Worm (Caenorhabditis elegans) whole organism, young adult: ENCODE measurements around the gene F32D8.5.

ENCODE experiments used
- B0035.1 ChIP-seq: sonication (generic microtip); optimal IDR thresholded peaks from 2 replicates; lab custom pipeline; 2016; ENCODE audit warnings: missing genetic modification characterization, mild to moderate bottlenecking, missing compliant biosample characterization, missing genotype, missing genetic modification reagents
- B0336.3 ChIP-seq: fragments of 200-800 bp; sonication (Bioruptor generic); IDR thresholded peaks from 2 replicates; pipeline ENCODE4 v1.3.6; 2022; ENCODE audit warnings: missing genetic modification characterization, missing compliant biosample characterization
- C17E4.6 ChIP-seq: fragments of 200-800 bp; sonication (Bioruptor generic); IDR thresholded peaks from 2 replicates; pipeline ENCODE4 v1.3.6; 2022; ENCODE audit warnings: missing genetic modification reagents, missing genetic modification characterization, missing compliant biosample characterization
- F23B12.7 ChIP-seq: sonication (generic microtip); optimal IDR thresholded peaks from 2 replicates; lab custom pipeline; 2017; ENCODE audit warnings: missing genetic modification characterization, mild to moderate bottlenecking, missing compliant biosample characterization, antibody characterized with exemption, moderate library complexity; ENCODE audit not compliant: insufficient read depth
- F37B4.10 ChIP-seq: fragments of 200-800 bp; sonication (Bioruptor generic); IDR thresholded peaks from 2 replicates; pipeline ENCODE4 v1.3.6; 2022; ENCODE audit warnings: missing genetic modification characterization, missing compliant biosample characterization
- F39B2.1 ChIP-seq: fragments of 200-800 bp; sonication (Bioruptor generic); IDR thresholded peaks from 2 replicates; pipeline ENCODE4 v1.3.6; 2022; ENCODE audit warnings: missing genetic modification reagents, missing genetic modification characterization, missing compliant biosample characterization
- T07F8.4 ChIP-seq: sonication (generic microtip); optimal IDR thresholded peaks from 2 replicates; lab custom pipeline; 2016; ENCODE audit warnings: mild to moderate bottlenecking, missing genetic modification characterization, moderate library complexity, missing compliant biosample characterization
- akir-1 ChIP-seq: fragments of 200-800 bp; sonication (Bioruptor generic); optimal IDR thresholded peaks from 2 replicates; lab custom pipeline; 2018; ENCODE audit warnings: mild to moderate bottlenecking, missing genetic modification characterization, moderate library complexity, missing compliant biosample characterization
- bed-2 ChIP-seq: fragments of 200-800 bp; sonication (Bioruptor generic); IDR thresholded peaks from 2 replicates; pipeline ENCODE4 v1.3.6; 2022; ENCODE audit warnings: missing genetic modification reagents, missing genetic modification characterization, missing compliant biosample characterization
- cebp-1 ChIP-seq, 2 experiments: fragments of 200-800 bp in 1 of 2; sonication (Bioruptor generic) in 1 of 2; sonication (generic microtip) in 1 of 2; IDR thresholded peaks in 1 of 2; optimal IDR thresholded peaks in 1 of 2; 2 replicates each; pipeline versions ENCODE4 v1.3.6 to Lab custom; 2017 to 2022; ENCODE audit warnings: missing compliant biosample characterization in 2 of 2, missing genetic modification characterization in 2 of 2, mild to moderate bottlenecking in 1 of 2, missing genetic modification reagents in 1 of 2, moderate library complexity in 1 of 2
- ceh-40 ChIP-seq: fragments of 200-800 bp; sonication (Bioruptor generic); IDR thresholded peaks from 2 replicates; pipeline ENCODE4 v1.3.6; 2022; ENCODE audit warnings: missing genetic modification characterization, missing compliant biosample characterization
- egrh-3 ChIP-seq: fragments of 200-800 bp; sonication (Bioruptor generic); IDR thresholded peaks from 2 replicates; pipeline ENCODE4 v1.3.6; 2022; ENCODE audit warnings: missing genetic modification reagents, missing genetic modification characterization, missing compliant biosample characterization
- ets-4 ChIP-seq: fragments of 200-800 bp; sonication (Bioruptor generic); optimal IDR thresholded peaks from 2 replicates; lab custom pipeline; 2018; ENCODE audit warnings: mild to moderate bottlenecking, missing genetic modification characterization, missing compliant biosample characterization
- hlh-12 ChIP-seq: sonication (generic microtip); optimal IDR thresholded peaks from 2 replicates; lab custom pipeline; 2016; ENCODE audit warnings: missing genetic modification characterization, missing compliant biosample characterization
- lin-26 ChIP-seq: fragments of 200-800 bp; sonication (Bioruptor generic); IDR thresholded peaks from 2 replicates; pipeline ENCODE4 v1.3.6; 2022; ENCODE audit warnings: missing genetic modification reagents, missing genetic modification characterization, missing compliant biosample characterization
- lin-35 ChIP-seq, 3 experiments: fragments of 150-350 bp in 2 of 3; sonication (generic microtip) in 1 of 3; optimal IDR thresholded peaks; 2 replicates each; lab custom pipeline; 2014 to 2018; ENCODE audit warnings: missing biosample characterization in 3 of 3, missing genetic modification characterization in 3 of 3, missing genetic modification reagents in 3 of 3
- lsy-27 ChIP-seq: sonication (generic microtip); optimal IDR thresholded peaks from 2 replicates; lab custom pipeline; 2017; ENCODE audit warnings: missing genetic modification characterization, mild to moderate bottlenecking, missing compliant biosample characterization, antibody characterized with exemption, missing genotype, borderline replicate concordance; ENCODE audit not compliant: insufficient read depth
- madf-3 ChIP-seq: fragments of 200-800 bp; sonication (Bioruptor generic); IDR thresholded peaks from 2 replicates; pipeline ENCODE4 v1.3.6; 2022; ENCODE audit warnings: missing genetic modification reagents, missing genetic modification characterization, missing compliant biosample characterization
- nfya-1 ChIP-seq: sonication (generic microtip); optimal IDR thresholded peaks from 2 replicates; lab custom pipeline; 2017; ENCODE audit warnings: antibody characterized with exemption, missing compliant biosample characterization, missing genetic modification characterization, borderline replicate concordance; ENCODE audit not compliant: insufficient read depth
- nhr-179 ChIP-seq: sonication (generic microtip); optimal IDR thresholded peaks from 2 replicates; lab custom pipeline; 2016; ENCODE audit warnings: mild to moderate bottlenecking, missing genetic modification characterization, missing compliant biosample characterization
- nhr-80 ChIP-seq: sonication (generic microtip); optimal IDR thresholded peaks from 2 replicates; lab custom pipeline; 2016; ENCODE audit warnings: missing genetic modification characterization, missing compliant biosample characterization
- nhr-90 ChIP-seq: sonication (generic microtip); optimal IDR thresholded peaks from 2 replicates; lab custom pipeline; 2016; ENCODE audit warnings: missing genotype, mild to moderate bottlenecking, missing genetic modification characterization, missing compliant biosample characterization
- sea-2 ChIP-seq: fragments of 200-800 bp; sonication (Bioruptor generic); IDR thresholded peaks from 2 replicates; pipeline ENCODE4 v1.3.6; 2022; ENCODE audit warnings: missing genetic modification characterization, missing compliant biosample characterization
- snpc-1.1 ChIP-seq: sonication (generic microtip); optimal IDR thresholded peaks from 2 replicates; lab custom pipeline; 2017; ENCODE audit warnings: missing genetic modification characterization, mild to moderate bottlenecking, missing compliant biosample characterization, antibody characterized with exemption, moderate library complexity, missing genotype, missing genetic modification reagents; ENCODE audit not compliant: insufficient read depth
- snpc-1.3 ChIP-seq: sonication (generic microtip); optimal IDR thresholded peaks from 2 replicates; lab custom pipeline; 2017; ENCODE audit warnings: missing genetic modification characterization, mild to moderate bottlenecking, missing compliant biosample characterization, antibody characterized with exemption, moderate library complexity, missing genotype, missing genetic modification reagents; ENCODE audit not compliant: insufficient read depth
- somi-1 ChIP-seq: fragments of 200-800 bp; sonication (Bioruptor generic); optimal IDR thresholded peaks from 2 replicates; lab custom pipeline; 2018; ENCODE audit warnings: mild to moderate bottlenecking, missing genetic modification characterization, missing compliant biosample characterization
- zfh-2 ChIP-seq: fragments of 200-800 bp; sonication (Bioruptor generic); conservative IDR thresholded peaks from 2 replicates; pipeline ENCODE4 v1.3.6; 2022; ENCODE audit warnings: missing genetic modification reagents, missing genetic modification characterization, missing compliant biosample characterization
- ztf-18 ChIP-seq: sonication (generic microtip); optimal IDR thresholded peaks from 2 replicates; lab custom pipeline; 2016; ENCODE audit warnings: missing genotype, mild to moderate bottlenecking, missing genetic modification characterization, missing compliant biosample characterization
- ztf-6 ChIP-seq: fragments of 200-800 bp; sonication (Bioruptor generic); IDR thresholded peaks from 2 replicates; pipeline ENCODE4 v1.3.6; 2022; ENCODE audit warnings: missing genetic modification reagents, missing genetic modification characterization, missing compliant biosample characterization

F32D8.5 gene

ce11 chrV:10898107-10898506 is 3.5 kb downstream of the F32D8.5 start, which contains the start of gene F32D8.7:
Gene F32D8.7 (plus strand): TSS chrV:10898435.
- TF ChIP-seq cebp-1 (GFP tag; IDR thresholded peaks at IDR 0.05; lab: Robert Waterston, UW) = no peak
- TF ChIP-seq cebp-1 (tag; optimal IDR thresholded peaks at IDR 0.05; lab: Kevin White, UChicago) = no peak
- TF ChIP-seq ets-4 = no peak
- TF ChIP-seq, all 124 proteins: peak for 0

DNA sequence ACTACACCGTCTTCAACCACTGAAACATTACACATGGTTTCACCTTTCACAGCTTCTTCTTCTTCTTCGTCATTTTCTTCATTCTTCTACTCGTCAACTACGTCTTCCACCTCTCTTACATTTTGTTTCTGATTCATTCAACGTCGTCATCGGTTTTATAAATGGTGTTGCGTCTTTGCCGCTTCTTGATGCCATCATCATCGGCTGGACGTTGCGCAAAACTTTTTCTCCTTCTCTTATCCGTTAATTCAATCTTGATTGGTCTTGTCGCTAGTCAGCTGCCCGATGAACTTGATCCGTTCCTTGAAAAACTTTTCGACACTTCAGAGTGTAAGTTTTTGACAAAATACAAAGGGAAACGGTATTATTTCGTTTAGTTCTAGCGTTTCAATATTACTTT is 4.0 kb downstream of the F32D8.5 start:
- TF ChIP-seq F23B12.7 (tag; lab: Kevin White, UChicago) (no peak), nhr-90 (no peak), snpc-1.1 (tag; lab: Kevin White, UChicago) (no peak), lsy-27 (tag; lab: Kevin White, UChicago) (no peak), bed-2 (no peak), lin-26 (GFP tag; lab: Robert Waterston, UW) (no peak), lin-35 (GFP tag; optimal IDR thresholded peaks at IDR 0.05; lab: Kevin White, UChicago) (no peak), zfh-2 (GFP tag; lab: Robert Waterston, UW) (no peak), B0336.3 (GFP tag; lab: Robert Waterston, UW) (no peak), snpc-1.3 (tag; lab: Kevin White, UChicago) (no peak)
- TF ChIP-seq, all 124 proteins: peak for 0

DNA sequence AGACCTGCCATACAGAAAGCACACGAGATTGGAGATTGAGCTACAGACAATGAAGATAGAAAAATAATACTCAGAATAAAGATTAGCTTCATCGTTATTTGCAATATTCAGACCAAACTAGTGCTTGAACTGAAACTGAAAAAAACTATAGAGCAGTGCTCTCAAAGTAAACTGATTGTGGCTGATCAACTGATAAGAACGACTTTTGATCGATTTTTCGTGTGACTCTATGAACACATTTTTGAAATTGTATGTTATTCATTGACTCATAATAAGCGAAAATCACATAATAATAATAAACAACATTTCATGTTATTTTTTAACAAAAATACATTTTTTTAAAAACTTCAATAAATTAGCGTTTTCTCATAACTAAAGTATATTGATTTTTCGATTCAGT is 6.5 kb downstream of the F32D8.5 start, which contains the start of gene spp-16:
Gene spp-16, minus strand, starts transcription at position 179 of the 400 bp plus-strand sequence.
- no peak for TF ChIP-seq sea-2 (GFP tag; lab: Robert Waterston, UW)
- TF ChIP-seq nhr-80 (tag; lab: Kevin White, UChicago) = peak; percentile 50
- TF ChIP-seq, all 124 proteins: peak for 1

ce11 chrV:10902682-10903081 is 8.1 kb downstream of the F32D8.5 start, which contains the start of gene F32D8.8:
Gene F32D8.8 (minus strand): TSS chrV:10902782.
- no peak for TF ChIP-seq ceh-40
- TF ChIP-seq lin-35 (GFP tag; optimal IDR thresholded peaks at IDR 0.05; lab: Kevin White, UChicago) = no peak
- TF ChIP-seq hlh-12 (tag; lab: Kevin White, UChicago) = no peak
- no peak for TF ChIP-seq akir-1 (GFP tag; lab: Kevin White, UChicago)
- TF ChIP-seq B0035.1 (tag; lab: Kevin White, UChicago) = no peak
- no peak for TF ChIP-seq nhr-179 (tag; lab: Kevin White, UChicago)
- TF ChIP-seq ztf-6 (GFP tag; lab: Robert Waterston, UW) = no peak
- TF ChIP-seq nhr-80 (tag; lab: Kevin White, UChicago) = no peak
- TF ChIP-seq nfya-1 = no peak
- no peak for TF ChIP-seq F37B4.10 (GFP tag; lab: Robert Waterston, UW)
- TF ChIP-seq somi-1 (GFP tag; lab: Kevin White, UChicago) = no peak
- no peak for TF ChIP-seq F39B2.1
- no peak for TF ChIP-seq ztf-18 (tag; lab: Kevin White, UChicago)

DNA sequence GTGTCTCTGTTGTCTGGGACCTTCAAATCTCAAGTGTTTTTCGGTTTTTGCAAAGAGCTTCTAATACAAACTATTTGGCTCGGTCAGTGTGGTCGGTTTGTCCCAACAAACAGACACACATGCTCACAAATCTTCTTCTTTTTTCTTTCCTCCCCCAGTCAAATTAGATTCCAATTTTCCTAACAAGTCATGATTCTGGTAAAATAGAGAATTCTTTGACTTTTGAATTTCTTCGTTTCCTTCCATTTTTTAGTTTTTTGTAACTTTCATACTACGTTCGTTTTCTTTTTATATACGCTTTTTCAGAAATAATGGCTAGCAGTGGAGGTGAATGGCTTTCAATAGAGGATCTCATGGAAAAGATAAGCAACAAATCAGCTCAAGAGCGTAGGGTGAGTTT is 9.1 kb downstream of the F32D8.5 start, which contains the start of gene F32D8.15:
Gene F32D8.15, plus strand, starts transcription at position 301 of the 400 bp plus-strand sequence.
- TF ChIP-seq egrh-3 (no peak), madf-3 (GFP tag; lab: Robert Waterston, UW) (no peak), C17E4.6 (GFP tag; lab: Robert Waterston, UW) (no peak), T07F8.4 (tag; lab: Kevin White, UChicago) (no peak)
